Worm (Caenorhabditis elegans): ENCODE data around the gene srt-7.

srt-7 gene

DNA sequence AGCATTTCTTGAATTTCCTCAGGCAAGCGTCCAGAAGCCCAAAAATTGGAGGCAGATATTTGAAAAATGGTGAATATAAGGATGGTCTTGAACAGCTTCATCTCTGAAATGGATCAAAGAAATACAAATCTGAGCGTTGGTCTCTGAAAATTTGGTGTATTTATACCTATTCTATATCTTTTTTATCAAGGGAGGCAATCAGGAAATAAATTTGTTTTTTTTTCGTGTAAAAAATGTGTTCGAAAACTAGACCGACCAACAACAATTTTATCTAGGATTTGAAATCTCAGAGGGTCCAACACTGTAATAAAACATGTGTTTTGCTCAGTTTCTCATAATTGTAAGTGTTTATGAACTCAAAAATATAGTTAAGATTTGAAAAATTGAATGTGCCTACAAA, 40.2 kb downstream of the srt-7 start, which contains the start of gene srt-56:
srt-56 (minus strand) TSS at position 101 of the 400 bp plus-strand sequence.
- TF ChIP-seq tab-1 (GFP tag; IDR thresholded peaks at IDR 0.05), result no peak

ce11 chrV:3122403-3122802, 40.8 kb downstream of the srt-7 start:
- TF ChIP-seq ztf-23 (GFP tag; IDR thresholded peaks at IDR 0.05) (no peak), ref-1 (GFP tag; conservative IDR thresholded peaks at IDR 0.05) (no peak), ztf-29 (GFP tag; IDR thresholded peaks at IDR 0.05) (no peak), cog-1 (tag; optimal IDR thresholded peaks at IDR 0.05) (no peak), med-1 (GFP tag; optimal IDR thresholded peaks at IDR 0.05; ENCODE audit: insufficient read depth) (no peak)

- TF ChIP-seq ztf-29 (GFP tag; IDR thresholded peaks at IDR 0.05), result no peak
- TF ChIP-seq med-1 (GFP tag; optimal IDR thresholded peaks at IDR 0.05; ENCODE audit: insufficient read depth), result no peak
- TF ChIP-seq T22C8.4 (GFP tag; IDR thresholded peaks at IDR 0.05), result no peak
- no peak for TF ChIP-seq cog-1 (tag; optimal IDR thresholded peaks at IDR 0.05)
- no peak for TF ChIP-seq klf-2 (GFP tag; conservative IDR thresholded peaks at IDR 0.05)
- no peak for TF ChIP-seq flt-1 (GFP tag; IDR thresholded peaks at IDR 0.05)
- no peak for TF ChIP-seq ztf-23 (GFP tag; IDR thresholded peaks at IDR 0.05)
- TF ChIP-seq ref-1 (GFP tag; conservative IDR thresholded peaks at IDR 0.05), result no peak
- TF ChIP-seq tab-1 (GFP tag; IDR thresholded peaks at IDR 0.05), result no peak
These were observed 43.3 kb downstream of the srt-7 start, which contains the start of gene Y73C8C.12 for ce11 chrV:3124912-3125311. Gene Y73C8C.12, plus strand, starts transcription at chrV:3125212.

- no peak for TF ChIP-seq ztf-29 (GFP tag; IDR thresholded peaks at IDR 0.05)
- no peak for TF ChIP-seq med-1 (GFP tag; optimal IDR thresholded peaks at IDR 0.05; ENCODE audit: insufficient read depth)
- no peak for TF ChIP-seq cog-1 (tag; optimal IDR thresholded peaks at IDR 0.05)
- TF ChIP-seq ref-1 (GFP tag; conservative IDR thresholded peaks at IDR 0.05), result no peak
- no peak for TF ChIP-seq ztf-23 (GFP tag; IDR thresholded peaks at IDR 0.05)
- TF ChIP-seq T22C8.4 (GFP tag; IDR thresholded peaks at IDR 0.05), result no peak
- TF ChIP-seq tab-1 (GFP tag; IDR thresholded peaks at IDR 0.05), result no peak
- no peak for TF ChIP-seq flt-1 (GFP tag; IDR thresholded peaks at IDR 0.05)
- no peak for TF ChIP-seq klf-2 (GFP tag; conservative IDR thresholded peaks at IDR 0.05)
These were observed 46.1 kb downstream of the srt-7 start, which contains the start of gene Y73C8C.10 for ce11 chrV:3127670-3128069. Gene Y73C8C.10, minus strand, starts transcription at chrV:3127770.

- TF ChIP-seq ztf-23 (GFP tag; IDR thresholded peaks at IDR 0.05) (no peak), med-1 (GFP tag; optimal IDR thresholded peaks at IDR 0.05; ENCODE audit: insufficient read depth) (no peak), ref-1 (GFP tag; conservative IDR thresholded peaks at IDR 0.05) (no peak), T22C8.4 (GFP tag; IDR thresholded peaks at IDR 0.05) (no peak), tab-1 (GFP tag; IDR thresholded peaks at IDR 0.05) (no peak), ztf-29 (GFP tag; IDR thresholded peaks at IDR 0.05) (no peak), klf-2 (GFP tag; conservative IDR thresholded peaks at IDR 0.05) (no peak)
These were observed 47.2 kb downstream of the srt-7 start, which contains the start of gene tat-6 for ce11 chrV:3128803-3129202. Gene tat-6, plus strand, starts transcription at chrV:3129103.

ce11 chrV:3132116-3132515, 50.5 kb downstream of the srt-7 start:
- no peak for TF ChIP-seq ztf-29 (GFP tag; IDR thresholded peaks at IDR 0.05)
- no peak for TF ChIP-seq cog-1 (tag; optimal IDR thresholded peaks at IDR 0.05)
- TF ChIP-seq tab-1 (GFP tag; IDR thresholded peaks at IDR 0.05), result no peak
- TF ChIP-seq med-1 (GFP tag; optimal IDR thresholded peaks at IDR 0.05; ENCODE audit: insufficient read depth), result no peak
- peak; percentile 48; the same call in 1 of the 2 replicates for TF ChIP-seq flt-1 (GFP tag; IDR thresholded peaks at IDR 0.05)
- TF ChIP-seq T22C8.4 (GFP tag; IDR thresholded peaks at IDR 0.05), result no peak

Data from whole organism, midembryonic.